Fruit fly (Drosophila melanogaster) whole organism, embryonic: ENCODE data around the gene CG7248.

Experiments
- CG12104 ChIP-seq: fragments of 200-800 bp; sonication (Bioruptor generic); optimal IDR thresholded peaks from 3 replicates; lab custom pipeline; 2016; ENCODE audit warnings: missing biosample characterization, missing genetic modification characterization
- CG14860 ChIP-seq: fragments of 200-800 bp; sonication (Bioruptor generic); IDR thresholded peaks from 3 replicates; pipeline ENCODE4 v1.3.6; 2022; ENCODE audit warnings: missing biosample characterization, missing genetic modification characterization; ENCODE audit not compliant: partially characterized antibody
- jigr1 ChIP-seq: fragments of 200-800 bp; sonication (Bioruptor generic); IDR thresholded peaks from 3 replicates; pipeline ENCODE4 v1.3.6; 2022; ENCODE audit warnings: missing biosample characterization, missing genetic modification characterization
- pnt ChIP-seq: fragments of 200-800 bp; sonication (Bioruptor generic); optimal IDR thresholded peaks from 3 replicates; lab custom pipeline; 2016; ENCODE audit warnings: missing biosample characterization, missing genetic modification characterization
- psq ChIP-seq: fragments of 200-800 bp; sonication (Bioruptor generic); optimal IDR thresholded peaks from 2 replicates; lab custom pipeline; 2017; ENCODE audit warnings: missing biosample characterization, missing genetic modification characterization
- sim ChIP-seq: fragments of 200-800 bp; sonication (Bioruptor generic); IDR thresholded peaks from 2 replicates; pipeline ENCODE4 v1.3.6; 2022; ENCODE audit warnings: missing biosample characterization, missing genetic modification characterization

DNA sequence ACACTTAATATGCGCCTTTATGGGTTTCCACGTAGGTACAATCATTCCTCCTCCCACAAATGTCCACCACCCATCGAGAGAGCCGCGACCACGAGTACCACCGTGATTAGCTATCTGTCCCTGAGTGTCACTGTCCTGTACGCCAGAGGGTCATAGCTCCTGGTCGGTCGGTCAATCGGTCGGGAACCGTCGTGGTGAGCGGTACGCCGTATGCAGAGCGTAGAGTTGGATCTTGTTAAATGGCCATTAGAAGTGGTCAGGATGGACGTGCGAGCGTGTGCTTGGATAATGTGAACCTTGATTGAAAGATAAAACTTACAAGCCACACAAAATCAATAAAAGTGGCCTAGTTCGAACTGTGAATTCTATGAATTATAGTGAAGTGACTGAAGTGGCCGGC is 30.7 kb downstream of the CG7248 start, which contains the start of gene CG6938:
- TF ChIP-seq CG12104 (GFP tag; lab: Kevin White, UChicago) (no peak), sim (GFP tag; lab: Robert Waterston, UW) (no peak), CG14860 (GFP tag; lab: Robert Waterston, UW) (no peak), jigr1 (GFP tag; lab: Robert Waterston, UW) (no peak), psq (no peak), pnt (GFP tag; lab: Kevin White, UChicago) (no peak)
